Worm (Caenorhabditis elegans) whole organism, L4/young adult: ENCODE measurements around the gene tsp-18.
"Not testable (repeated sequence)": the region's sequence is repeated elsewhere in the genome, so short reads cannot be mapped to it uniquely, and the experiment has no call there.

Experiments
- W03F9.2 ChIP-seq: fragments of 150-350 bp; optimal IDR thresholded peaks from 2 replicates; lab custom pipeline; 2014; ENCODE audit warnings: missing biosample characterization, missing genetic modification characterization
- dao-5 ChIP-seq: sonication (generic microtip); optimal IDR thresholded peaks from 2 replicates; lab custom pipeline; 2016; ENCODE audit warnings: missing genotype, missing genetic modification characterization, moderate library complexity, missing compliant biosample characterization
- him-1 ChIP-seq: sonication (generic microtip); optimal IDR thresholded peaks from 2 replicates; lab custom pipeline; 2016; ENCODE audit warnings: missing genotype, missing genetic modification reagents, missing genetic modification characterization, missing compliant biosample characterization

The tsp-18 gene

ce11 chrII:5904252-5904651, at the start of gene tsp-18:
Gene tsp-18, plus strand, starts transcription at chrII:5904552.
- TF ChIP-seq him-1 (tag; lab: Kevin White, UChicago) (no peak), dao-5 (tag; lab: Kevin White, UChicago) (no peak), W03F9.2 (tag; lab: Kevin White, UChicago) (no peak)

ce11 chrII:5858322-5858721, 46.0 kb upstream of the tsp-18 start, which contains the start of gene F55C12.4:
Gene F55C12.4, minus strand, starts transcription at chrII:5858422.
- TF ChIP-seq him-1 (tag; lab: Kevin White, UChicago) (no peak), dao-5 (tag; lab: Kevin White, UChicago) (no peak), W03F9.2 (tag; lab: Kevin White, UChicago) (no peak)

ce11 chrII:5860621-5861020, 43.7 kb upstream of the tsp-18 start:
- no peak for TF ChIP-seq him-1 (tag; lab: Kevin White, UChicago)
- no peak for TF ChIP-seq dao-5 (tag; lab: Kevin White, UChicago)
- TF ChIP-seq W03F9.2 (tag; lab: Kevin White, UChicago) = no peak

ce11 chrII:5863893-5864292, 40.5 kb upstream of the tsp-18 start, which contains the start of gene tag-234:
Gene tag-234, plus strand, starts transcription at chrII:5864193.
- TF ChIP-seq him-1 (tag; lab: Kevin White, UChicago) (no peak), W03F9.2 (tag; lab: Kevin White, UChicago) (no peak), dao-5 (tag; lab: Kevin White, UChicago) (no peak)

ce11 chrII:5865405-5866308, 38.7 kb upstream of the tsp-18 start, which contains the start of gene F55C12.19:
Gene F55C12.19, plus strand, starts transcription at chrII:5866139.
- no peak for TF ChIP-seq dao-5 (tag; lab: Kevin White, UChicago)

- no peak for TF ChIP-seq him-1 (tag; lab: Kevin White, UChicago)
- TF ChIP-seq W03F9.2 (tag; lab: Kevin White, UChicago) = no peak
- TF ChIP-seq dao-5 (tag; lab: Kevin White, UChicago) = no peak
Measured at ce11 chrII:5866920-5867319, 37.4 kb upstream of the tsp-18 start.

ce11 chrII:5871508-5871907, 32.8 kb upstream of the tsp-18 start:
- TF ChIP-seq W03F9.2 (tag; lab: Kevin White, UChicago) (no peak), him-1 (tag; lab: Kevin White, UChicago) (no peak), dao-5 (tag; lab: Kevin White, UChicago) (no peak)

- TF ChIP-seq W03F9.2 (tag; lab: Kevin White, UChicago) (no peak), him-1 (tag; lab: Kevin White, UChicago) (no peak), dao-5 (tag; lab: Kevin White, UChicago) (no peak)
Measured at ce11 chrII:5872414-5872813, 31.9 kb upstream of the tsp-18 start.

- no peak for TF ChIP-seq him-1 (tag; lab: Kevin White, UChicago)
- no peak for TF ChIP-seq dao-5 (tag; lab: Kevin White, UChicago)
- TF ChIP-seq W03F9.2 (tag; lab: Kevin White, UChicago) = peak; percentile 23
Measured at ce11 chrII:5873564-5874070, 30.7 kb upstream of the tsp-18 start, which contains the start of gene tex-2. Gene tex-2, minus strand, starts transcription at chrII:5873614.

- TF ChIP-seq him-1 (tag; lab: Kevin White, UChicago) (no peak), dao-5 (tag; lab: Kevin White, UChicago) (no peak), W03F9.2 (tag; lab: Kevin White, UChicago) (no peak)
Measured at ce11 chrII:5874130-5874529, 30.2 kb upstream of the tsp-18 start.

ce11 chrII:5876053-5876452, 28.3 kb upstream of the tsp-18 start, which contains the start of gene F55C12.6:
Gene F55C12.6, minus strand, starts transcription at chrII:5876153.
- TF ChIP-seq dao-5 (tag; lab: Kevin White, UChicago) (no peak), him-1 (tag; lab: Kevin White, UChicago) (no peak), W03F9.2 (tag; lab: Kevin White, UChicago) (no peak)

- TF ChIP-seq him-1, W03F9.2, dao-5 (tag; lab: Kevin White, UChicago): not testable (repeated sequence)
Measured at ce11 chrII:5876511-5876910, 27.8 kb upstream of the tsp-18 start, which contains the start of gene F55C12.2. Gene F55C12.2, plus strand, starts transcription at chrII:5876811.

- no peak for TF ChIP-seq him-1 (tag; lab: Kevin White, UChicago)
- no peak for TF ChIP-seq W03F9.2 (tag; lab: Kevin White, UChicago)
Measured at ce11 chrII:5880677-5881076, 23.7 kb upstream of the tsp-18 start.
